Worm (Caenorhabditis elegans) whole organism, early embryonic: ENCODE results near the gene cct-3.

Experiments
- hmbx-1 ChIP-seq: sonication (generic microtip); optimal IDR thresholded peaks from 2 replicates; lab custom pipeline; 2016; ENCODE audit warnings: mild to moderate bottlenecking, missing genetic modification characterization, missing compliant biosample characterization
- scrt-1 ChIP-seq: fragments of 200-800 bp; sonication (Bioruptor generic); IDR thresholded peaks from 2 replicates; pipeline ENCODE4 v1.3.6; 2022; ENCODE audit warnings: missing genetic modification characterization, missing compliant biosample characterization

DNA sequence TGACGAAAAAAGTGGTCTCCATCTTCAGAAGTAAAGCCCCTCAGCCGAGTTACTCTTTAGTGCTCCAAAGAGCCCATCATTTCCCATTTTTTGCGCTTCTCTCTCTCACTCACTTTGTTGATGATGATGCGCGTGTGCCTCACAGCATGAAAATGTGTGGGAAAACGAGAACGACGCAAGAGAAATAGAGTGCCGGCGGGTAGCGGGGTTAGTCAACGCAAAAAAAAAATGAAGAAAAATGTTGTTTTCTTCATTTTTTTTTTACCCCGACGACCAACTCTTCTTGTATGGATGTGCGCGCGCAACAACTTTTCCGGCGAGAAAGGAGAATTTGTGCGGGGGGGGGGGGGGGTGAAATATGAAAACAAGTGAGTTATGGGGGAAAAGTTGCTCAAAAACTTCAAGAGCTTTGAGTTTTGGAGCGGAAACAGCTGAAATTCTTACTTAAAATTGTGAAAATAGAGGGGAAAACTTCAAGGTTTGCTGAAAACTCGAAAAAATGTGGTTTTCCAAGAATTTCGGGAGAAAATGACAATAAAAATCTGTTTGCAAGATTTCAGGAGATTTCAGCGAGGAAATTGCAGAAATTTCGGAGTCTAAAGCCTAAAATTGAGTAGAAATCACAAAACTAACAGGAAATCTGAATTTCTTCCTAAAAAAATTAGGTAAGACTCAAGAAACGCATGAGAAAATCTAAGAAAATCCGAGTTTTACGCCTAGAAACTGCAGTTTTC lies 35.6 kb upstream of the cct-3 start, which contains the start of gene C33C12.1:
- no peak for TF ChIP-seq scrt-1 (GFP tag; lab: Robert Waterston, UW)
- no peak for TF ChIP-seq hmbx-1 (tag; lab: Kevin White, UChicago)
